Fruit fly (Drosophila melanogaster) whole organism, embryonic: ENCODE measurements around the gene Cys.

Experiments used
- ATbp ChIP-seq: fragments of 200-800 bp; sonication (Bioruptor generic); optimal IDR thresholded peaks from 2 replicates; lab custom pipeline; 2017; ENCODE audit warnings: missing biosample characterization, mild to moderate bottlenecking, missing genetic modification characterization, missing genetic modification reagents
- Atf-2 ChIP-seq: fragments of 200-800 bp; sonication (Bioruptor generic); optimal IDR thresholded peaks from 2 replicates; lab custom pipeline; 2016; ENCODE audit warnings: missing biosample characterization, missing genetic modification characterization
- GATAe ChIP-seq: fragments of 200-800 bp; sonication (Bioruptor generic); conservative IDR thresholded peaks from 2 replicates; pipeline ENCODE4 v1.3.6; 2022; ENCODE audit warnings: missing biosample characterization, missing genetic modification characterization
- MESR4 ChIP-seq: fragments of 200-800 bp; sonication (Bioruptor generic); optimal IDR thresholded peaks from 2 replicates; lab custom pipeline; 2018; ENCODE audit warnings: missing biosample characterization, mild to moderate bottlenecking, missing genetic modification characterization, moderate library complexity
- Optix ChIP-seq: fragments of 200-800 bp; sonication (Bioruptor generic); IDR thresholded peaks from 3 replicates; pipeline ENCODE4 v1.3.6; 2022; ENCODE audit warnings: missing biosample characterization, missing genetic modification characterization
- gro ChIP-seq: fragments of 200-800 bp; sonication (Bioruptor generic); optimal IDR thresholded peaks from 2 replicates; lab custom pipeline; 2016; ENCODE audit warnings: missing biosample characterization, missing genetic modification characterization

dm6 chr3R:14559954-14560353 lies 9.5 kb downstream of the Cys start, which contains the start of gene CG14854:
- TF ChIP-seq MESR4 (GFP tag; lab: Kevin White, UChicago) = no peak
- no peak for TF ChIP-seq ATbp (GFP tag; lab: Kevin White, UChicago)
- no peak for TF ChIP-seq gro
- TF ChIP-seq Atf-2 = no peak
- TF ChIP-seq Optix (GFP tag; lab: Robert Waterston, UW) = no peak
- no peak for TF ChIP-seq GATAe (GFP tag; lab: Robert Waterston, UW)
